Worm (Caenorhabditis elegans): ENCODE measurements around the gene B0218.5.

B0218.5 gene

ce11 chrIV:8201133-8201532 lies 44.1 kb upstream of the B0218.5 start, which contains the start of gene glrx-22:
Gene glrx-22 (minus strand): TSS chrIV:8201233.
- TF ChIP-seq lsy-2 (tag; optimal IDR thresholded peaks at IDR 0.05): no peak
- no peak for TF ChIP-seq unc-130 (tag; optimal IDR thresholded peaks at IDR 0.05)
- no peak for TF ChIP-seq fos-1 (tag; optimal IDR thresholded peaks at IDR 0.05)
- no peak for TF ChIP-seq egl-13 (tag; optimal IDR thresholded peaks at IDR 0.05)
- TF ChIP-seq zip-4 (GFP tag; optimal IDR thresholded peaks at IDR 0.05): no peak
- no peak for TF ChIP-seq F16B12.6 (tag; optimal IDR thresholded peaks at IDR 0.05)
- TF ChIP-seq ces-1 (GFP tag; optimal IDR thresholded peaks at IDR 0.05): no peak
- TF ChIP-seq pag-3 (tag; optimal IDR thresholded peaks at IDR 0.05; ENCODE audit: borderline replicate concordance, insufficient read depth): no peak
- no peak for TF ChIP-seq efl-3 (GFP tag; optimal IDR thresholded peaks at IDR 0.05)
- no peak for TF ChIP-seq hlh-17 (GFP tag; optimal IDR thresholded peaks at IDR 0.05; ENCODE audit: borderline replicate concordance)
- no peak for TF ChIP-seq unc-98 (GFP tag; IDR thresholded peaks at IDR 0.05)
- TF ChIP-seq nhr-85 (tag): no peak
- TF ChIP-seq mdl-1 (tag; optimal IDR thresholded peaks at IDR 0.05): no peak
- TF ChIP-seq pqm-1 (tag; optimal IDR thresholded peaks at IDR 0.05): no peak
- no peak for TF ChIP-seq Y116A8C.19 (tag; optimal IDR thresholded peaks at IDR 0.05; ENCODE audit: borderline replicate concordance)
- TF ChIP-seq nhr-28 (tag; optimal IDR thresholded peaks at IDR 0.05): no peak
- TF ChIP-seq C04F5.9 (tag; optimal IDR thresholded peaks at IDR 0.05): no peak
- no peak for TF ChIP-seq grh-1 (GFP tag; IDR thresholded peaks at IDR 0.05)
- TF ChIP-seq tbx-2 (tag; optimal IDR thresholded peaks at IDR 0.05): no peak

- TF ChIP-seq hlh-17 (GFP tag; optimal IDR thresholded peaks at IDR 0.05; ENCODE audit: borderline replicate concordance) (no peak), swsn-7 (tag; optimal IDR thresholded peaks at IDR 0.05) (no peak), nhr-84 (tag; optimal IDR thresholded peaks at IDR 0.05) (no peak), nhr-11 (tag; optimal IDR thresholded peaks at IDR 0.05) (no peak), C04F5.9 (tag; optimal IDR thresholded peaks at IDR 0.05) (no peak), ceh-88 (GFP tag; IDR thresholded peaks at IDR 0.05) (no peak), dpl-1 (GFP tag; optimal IDR thresholded peaks at IDR 0.05) (no peak), egl-27 (tag; optimal IDR thresholded peaks at IDR 0.05) (no peak), ceh-63 (GFP tag; optimal IDR thresholded peaks at IDR 0.05) (no peak), ceh-82 (tag; optimal IDR thresholded peaks at IDR 0.05) (no peak), nhr-28 (tag; optimal IDR thresholded peaks at IDR 0.05) (no peak), Y116A8C.19 (tag; optimal IDR thresholded peaks at IDR 0.05; ENCODE audit: borderline replicate concordance) (no peak)
These were observed 42.8 kb upstream of the B0218.5 start for ce11 chrIV:8199824-8200223.

ce11 chrIV:8199274-8199673 lies 42.2 kb upstream of the B0218.5 start:
- TF ChIP-seq dpl-1 (GFP tag; optimal IDR thresholded peaks at IDR 0.05): no peak
- no peak for TF ChIP-seq egl-27 (tag; optimal IDR thresholded peaks at IDR 0.05)
- TF ChIP-seq ceh-88 (GFP tag; IDR thresholded peaks at IDR 0.05): no peak
- TF ChIP-seq pag-3 (tag; optimal IDR thresholded peaks at IDR 0.05; ENCODE audit: borderline replicate concordance, insufficient read depth): no peak
- TF ChIP-seq nhr-11 (tag; optimal IDR thresholded peaks at IDR 0.05): no peak
- no peak for TF ChIP-seq nhr-20 (tag; optimal IDR thresholded peaks at IDR 0.05)
- TF ChIP-seq Y116A8C.19 (tag; optimal IDR thresholded peaks at IDR 0.05; ENCODE audit: borderline replicate concordance): no peak
- TF ChIP-seq F16B12.6 (tag; optimal IDR thresholded peaks at IDR 0.05): no peak

- no peak for TF ChIP-seq efl-3 (GFP tag; optimal IDR thresholded peaks at IDR 0.05)
- TF ChIP-seq nhr-28 (tag; optimal IDR thresholded peaks at IDR 0.05): no peak
- TF ChIP-seq zip-4 (GFP tag; optimal IDR thresholded peaks at IDR 0.05): no peak
- no peak for TF ChIP-seq snu-23 (GFP tag; optimal IDR thresholded peaks at IDR 0.05)
These were observed 41.8 kb upstream of the B0218.5 start, which contains the start of gene wsp-1 for ce11 chrIV:8198851-8199250. Gene wsp-1 (minus strand): TSS chrIV:8198951.

- no peak for TF ChIP-seq snu-23 (GFP tag; optimal IDR thresholded peaks at IDR 0.05)
These were observed 35.8 kb upstream of the B0218.5 start for ce11 chrIV:8192878-8193277.

- TF ChIP-seq lin-35 (GFP tag; optimal IDR thresholded peaks at IDR 0.05) (no peak), vab-15 (tag; optimal IDR thresholded peaks at IDR 0.05) (no peak), nhr-237 (tag; optimal IDR thresholded peaks at IDR 0.05) (no peak), C04F5.9 (tag; optimal IDR thresholded peaks at IDR 0.05) (no peak), fkh-4 (tag; optimal IDR thresholded peaks at IDR 0.05; ENCODE audit: borderline replicate concordance) (no peak), efl-1 (optimal IDR thresholded peaks at IDR 0.05) (no peak), efl-1 (GFP tag; optimal IDR thresholded peaks at IDR 0.05 in 1 of 2) (no peak), zag-1 (tag; optimal IDR thresholded peaks at IDR 0.05) (no peak), nhr-71 (tag; optimal IDR thresholded peaks at IDR 0.05) (no peak), nhr-76 (tag; optimal IDR thresholded peaks at IDR 0.05) (no peak), snpc-4 (tag; optimal IDR thresholded peaks at IDR 0.05) (no peak), hlh-4 (tag; optimal IDR thresholded peaks at IDR 0.05) (no peak), egl-27 (tag; optimal IDR thresholded peaks at IDR 0.05) (no peak)
These were observed 32.6 kb upstream of the B0218.5 start for ce11 chrIV:8189667-8190066.

All from whole organism, L1 larva.